Fruit fly (Drosophila melanogaster) whole organism, embryonic: ENCODE results near the gene nonC.

ENCODE experiments used
- Atf-2 ChIP-seq: fragments of 200-800 bp; sonication (Bioruptor generic); optimal IDR thresholded peaks from 2 replicates; lab custom pipeline; 2016; ENCODE audit warnings: missing biosample characterization, missing genetic modification characterization
- BEAF-32 ChIP-seq: fragments of 200-800 bp; sonication (Bioruptor generic); optimal IDR thresholded peaks from 3 replicates; lab custom pipeline; 2017; ENCODE audit warnings: missing biosample characterization, missing genetic modification characterization, mild to moderate bottlenecking, moderate library complexity, missing genetic modification reagents
- Bteb2 ChIP-seq: fragments of 200-800 bp; sonication (Bioruptor generic); optimal IDR thresholded peaks from 2 replicates; lab custom pipeline; 2016; ENCODE audit warnings: missing biosample characterization, missing genetic modification characterization
- CG1024 ChIP-seq: fragments of 200-800 bp; sonication (Bioruptor generic); IDR thresholded peaks from 2 replicates; pipeline ENCODE4 v1.3.6; 2022; ENCODE audit warnings: missing biosample characterization, missing genetic modification characterization
- CG11093 ChIP-seq: fragments of 200-800 bp; sonication (Bioruptor generic); IDR thresholded peaks from 3 replicates; pipeline ENCODE4 v1.3.6; 2022; ENCODE audit warnings: missing biosample characterization, missing genetic modification characterization
- CG11398 ChIP-seq: fragments of 200-800 bp; sonication (Bioruptor generic); optimal IDR thresholded peaks from 2 replicates; lab custom pipeline; 2016; ENCODE audit warnings: missing biosample characterization, missing genetic modification characterization
- CG11560 ChIP-seq: fragments of 200-800 bp; sonication (Bioruptor generic); IDR thresholded peaks from 3 replicates; pipeline ENCODE4 v1.3.6; 2022; ENCODE audit warnings: missing biosample characterization, missing genetic modification characterization
- CG11696 ChIP-seq: fragments of 200-800 bp; sonication (Bioruptor generic); IDR thresholded peaks from 2 replicates; pipeline ENCODE4 v1.3.6; 2022; ENCODE audit warnings: missing biosample characterization, missing genetic modification characterization
- CG12942 ChIP-seq: fragments of 200-800 bp; sonication (Bioruptor generic); optimal IDR thresholded peaks from 3 replicates; lab custom pipeline; 2016; ENCODE audit warnings: missing biosample characterization, missing genetic modification characterization
- CG14667 ChIP-seq: fragments of 200-800 bp; sonication (Bioruptor generic); IDR thresholded peaks from 2 replicates; pipeline ENCODE4 v1.3.6; 2022; ENCODE audit warnings: missing biosample characterization, missing genetic modification characterization
- CG1529 ChIP-seq: fragments of 200-800 bp; sonication (Bioruptor generic); optimal IDR thresholded peaks from 3 replicates; lab custom pipeline; 2018; ENCODE audit warnings: missing biosample characterization, missing genetic modification characterization
- CG15514 ChIP-seq: fragments of 200-800 bp; sonication (Bioruptor generic); optimal IDR thresholded peaks from 3 replicates; lab custom pipeline; 2017; ENCODE audit warnings: missing biosample characterization, missing genetic modification characterization, mild to moderate bottlenecking, moderate library complexity, missing genetic modification reagents
- CG15696 ChIP-seq: fragments of 200-800 bp; sonication (Bioruptor generic); optimal IDR thresholded peaks from 2 replicates; lab custom pipeline; 2019; ENCODE audit warnings: missing biosample characterization, mild to moderate bottlenecking, missing genetic modification characterization, moderate library complexity
- CG1647 ChIP-seq: fragments of 200-800 bp; sonication (Bioruptor generic); optimal IDR thresholded peaks from 3 replicates; lab custom pipeline; 2016; ENCODE audit warnings: missing biosample characterization, missing genetic modification characterization
- CG16779 ChIP-seq: fragments of 200-800 bp; sonication (Bioruptor generic); IDR thresholded peaks from 2 replicates; pipeline ENCODE4 v1.3.6; 2022; ENCODE audit warnings: missing biosample characterization, missing genetic modification characterization
- CG18262 ChIP-seq: fragments of 200-800 bp; optimal IDR thresholded peaks from 3 replicates; lab custom pipeline; 2019; ENCODE audit warnings: missing biosample characterization, mild to moderate bottlenecking, missing genetic modification characterization, moderate library complexity
- CG31365 ChIP-seq: fragments of 200-800 bp; sonication (Bioruptor generic); optimal IDR thresholded peaks from 2 replicates; lab custom pipeline; 2018; ENCODE audit warnings: missing biosample characterization, mild to moderate bottlenecking, missing genetic modification characterization
- CG32767 ChIP-seq: fragments of 200-800 bp; sonication (Bioruptor generic); IDR thresholded peaks from 2 replicates; pipeline ENCODE4 v1.3.6; 2022; ENCODE audit warnings: missing biosample characterization, missing genetic modification characterization
- CG3281 ChIP-seq: fragments of 200-800 bp; sonication (Bioruptor generic); optimal IDR thresholded peaks from 3 replicates; lab custom pipeline; 2017; ENCODE audit warnings: missing biosample characterization, mild to moderate bottlenecking, missing genetic modification characterization
- CG43689 ChIP-seq: fragments of 200-800 bp; sonication (Bioruptor generic); IDR thresholded peaks from 2 replicates; pipeline ENCODE4 v1.3.6; 2022; ENCODE audit warnings: missing biosample characterization, missing genetic modification characterization
- CG5180 ChIP-seq: fragments of 200-800 bp; sonication (Bioruptor generic); optimal IDR thresholded peaks from 3 replicates; lab custom pipeline; 2017; ENCODE audit warnings: missing biosample characterization, missing genetic modification characterization, mild to moderate bottlenecking, moderate library complexity, missing genetic modification reagents
- CG9727 ChIP-seq: fragments of 200-800 bp; sonication (Bioruptor generic); optimal IDR thresholded peaks from 3 replicates; lab custom pipeline; 2017; ENCODE audit warnings: missing biosample characterization, mild to moderate bottlenecking, missing genetic modification characterization
- Dek ChIP-seq: fragments of 200-800 bp; sonication (Bioruptor generic); optimal IDR thresholded peaks from 3 replicates; lab custom pipeline; 2019; ENCODE audit warnings: missing biosample characterization, mild to moderate bottlenecking, missing genetic modification characterization, moderate library complexity
- Dip3 ChIP-seq: fragments of 200-800 bp; sonication (Bioruptor generic); optimal IDR thresholded peaks from 3 replicates; lab custom pipeline; 2016; ENCODE audit warnings: missing biosample characterization, missing genetic modification characterization
- Elba2 ChIP-seq: fragments of 200-800 bp; sonication (Bioruptor generic); optimal IDR thresholded peaks from 3 replicates; lab custom pipeline; 2016; ENCODE audit warnings: missing biosample characterization, missing genetic modification characterization
- Kr ChIP-seq: fragments of 200-800 bp; sonication (Bioruptor generic); optimal IDR thresholded peaks from 2 replicates; lab custom pipeline; 2017; ENCODE audit warnings: missing biosample characterization, mild to moderate bottlenecking, missing genetic modification characterization
- NC2α ChIP-seq: fragments of 200-800 bp; sonication (Bioruptor generic); optimal IDR thresholded peaks from 2 replicates; lab custom pipeline; 2016; ENCODE audit warnings: missing biosample characterization, missing genetic modification characterization
- Six4 ChIP-seq: fragments of 200-800 bp; sonication (Bioruptor generic); optimal IDR thresholded peaks from 2 replicates; lab custom pipeline; 2016; ENCODE audit warnings: missing biosample characterization, missing genetic modification characterization
- Sry-β ChIP-seq: fragments of 200-800 bp; sonication (Bioruptor generic); optimal IDR thresholded peaks from 2 replicates; lab custom pipeline; 2018; ENCODE audit warnings: missing biosample characterization, mild to moderate bottlenecking, missing genetic modification characterization, moderate library complexity
- Ssrp ChIP-seq: fragments of 200-800 bp; sonication (Bioruptor generic); optimal IDR thresholded peaks from 2 replicates; lab custom pipeline; 2018; ENCODE audit warnings: missing biosample characterization, mild to moderate bottlenecking, missing genetic modification characterization, moderate library complexity
- Xrp1 ChIP-seq: fragments of 200-800 bp; sonication (Bioruptor generic); IDR thresholded peaks from 2 replicates; pipeline ENCODE4 v1.3.6; 2022; ENCODE audit warnings: missing biosample characterization, missing genetic modification characterization
- YL-1 ChIP-seq: fragments of 200-800 bp; sonication (Bioruptor generic); optimal IDR thresholded peaks from 3 replicates; lab custom pipeline; 2017; ENCODE audit warnings: missing biosample characterization, mild to moderate bottlenecking, missing genetic modification characterization
- abd-A ChIP-seq: fragments of 200-800 bp; sonication (Bioruptor generic); optimal IDR thresholded peaks from 3 replicates; lab custom pipeline; 2019; ENCODE audit warnings: missing biosample characterization, mild to moderate bottlenecking, missing genetic modification characterization, moderate library complexity
- aop ChIP-seq: fragments of 200-800 bp; sonication (Bioruptor generic); IDR thresholded peaks from 2 replicates; pipeline ENCODE4 v1.3.6; 2022; ENCODE audit warnings: missing biosample characterization, missing genetic modification characterization
- ash1 ChIP-seq: fragments of 200-800 bp; sonication (Bioruptor generic); optimal IDR thresholded peaks from 2 replicates; lab custom pipeline; 2018; ENCODE audit warnings: missing biosample characterization, mild to moderate bottlenecking, missing genetic modification characterization
- cas ChIP-seq: fragments of 200-800 bp; sonication (Bioruptor generic); IDR thresholded peaks from 2 replicates; pipeline ENCODE4 v1.3.6; 2022; ENCODE audit warnings: missing biosample characterization, missing genetic modification characterization
- caup ChIP-seq: fragments of 200-800 bp; sonication (Bioruptor generic); optimal IDR thresholded peaks from 3 replicates; lab custom pipeline; 2017; ENCODE audit warnings: missing biosample characterization, mild to moderate bottlenecking, missing genetic modification characterization, moderate library complexity; ENCODE audit not compliant: severe bottlenecking
- gcm ChIP-seq: fragments of 200-800 bp; sonication (Bioruptor generic); optimal IDR thresholded peaks from 2 replicates; lab custom pipeline; 2019; ENCODE audit warnings: missing biosample characterization, mild to moderate bottlenecking, missing genetic modification characterization, moderate library complexity
- gfzf ChIP-seq: fragments of 200-800 bp; sonication (Bioruptor generic); optimal IDR thresholded peaks from 2 replicates; lab custom pipeline; 2016; ENCODE audit warnings: missing biosample characterization, mild to moderate bottlenecking, missing genetic modification characterization, moderate library complexity
- her ChIP-seq: fragments of 200-800 bp; sonication (Bioruptor generic); optimal IDR thresholded peaks from 2 replicates; lab custom pipeline; 2016; ENCODE audit warnings: missing biosample characterization, missing genetic modification characterization
- mld ChIP-seq: fragments of 200-800 bp; sonication (Bioruptor generic); IDR thresholded peaks from 3 replicates; pipeline ENCODE4 v1.3.6; 2022; ENCODE audit warnings: missing biosample characterization, missing genetic modification characterization; ENCODE audit not compliant: partially characterized antibody
- nom ChIP-seq: fragments of 200-800 bp; sonication (Bioruptor generic); optimal IDR thresholded peaks from 2 replicates; lab custom pipeline; 2017; ENCODE audit warnings: missing biosample characterization, missing genetic modification characterization, mild to moderate bottlenecking, moderate library complexity, missing genetic modification reagents
- repo ChIP-seq: fragments of 200-800 bp; sonication (Bioruptor generic); optimal IDR thresholded peaks from 2 replicates; lab custom pipeline; 2016; ENCODE audit warnings: missing biosample characterization, missing genetic modification characterization
- sd ChIP-seq: fragments of 200-800 bp; sonication (Bioruptor generic); optimal IDR thresholded peaks from 3 replicates; lab custom pipeline; 2018; ENCODE audit warnings: missing biosample characterization, mild to moderate bottlenecking, missing genetic modification characterization, moderate library complexity
- seq ChIP-seq: fragments of 200-800 bp; sonication (Bioruptor generic); IDR thresholded peaks from 2 replicates; pipeline ENCODE4 v1.3.6; 2022; ENCODE audit warnings: missing biosample characterization, missing genetic modification characterization
- sisA ChIP-seq: fragments of 200-800 bp; sonication (Bioruptor generic); IDR thresholded peaks from 2 replicates; pipeline ENCODE4 v1.3.6; 2022; ENCODE audit warnings: missing biosample characterization, missing genetic modification characterization
- slbo ChIP-seq: fragments of 200-800 bp; sonication (Bioruptor generic); IDR thresholded peaks from 2 replicates; pipeline ENCODE4 v1.3.6; 2022; ENCODE audit warnings: missing biosample characterization, missing genetic modification characterization
- sob ChIP-seq: fragments of 200-800 bp; sonication (Bioruptor generic); IDR thresholded peaks from 2 replicates; pipeline ENCODE4 v1.3.6; 2022; ENCODE audit warnings: missing biosample characterization, missing genetic modification characterization
- ssp ChIP-seq: fragments of 200-800 bp; sonication (Bioruptor generic); IDR thresholded peaks from 2 replicates; pipeline ENCODE4 v1.3.6; 2022; ENCODE audit warnings: missing biosample characterization, missing genetic modification characterization
- stc ChIP-seq: fragments of 200-800 bp; sonication (Bioruptor generic); IDR thresholded peaks from 2 replicates; pipeline ENCODE4 v1.3.6; 2022; ENCODE audit warnings: missing biosample characterization, missing genetic modification characterization

nonC gene

DNA sequence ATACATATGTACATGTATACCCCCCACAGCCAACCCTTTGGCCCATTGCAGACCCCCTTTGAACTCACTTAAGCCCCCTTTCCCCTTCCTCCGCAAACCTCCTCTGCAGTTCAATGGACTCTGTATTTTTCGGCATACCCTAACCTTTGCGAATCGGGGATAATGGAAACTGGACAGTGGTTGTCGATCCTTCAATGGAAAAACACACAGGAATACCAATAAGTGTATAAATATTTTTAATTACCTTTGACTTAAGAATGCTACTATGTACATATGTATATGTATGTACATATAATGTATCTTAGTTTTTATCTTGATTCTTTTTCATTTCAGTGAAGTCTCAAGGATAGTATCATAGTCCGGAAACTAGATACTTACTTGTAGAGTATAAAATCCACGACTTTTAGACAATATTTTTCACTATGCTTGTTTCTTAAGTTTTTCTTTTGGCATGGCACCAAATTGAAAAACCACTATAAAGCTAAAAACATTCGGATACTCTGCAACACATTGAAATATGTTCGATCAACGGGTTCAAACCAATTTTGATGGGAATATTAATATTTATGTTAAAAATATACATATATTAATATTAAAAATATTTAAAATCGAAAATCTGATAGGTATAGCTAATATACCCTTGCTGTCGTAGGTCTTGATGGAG lies 32.2 kb downstream of the nonC start (continued):
- TF ChIP-seq ssp (GFP tag; lab: Robert Waterston, UW) (peak; percentile 60; the same call in 1 of the 2 replicates), sob (GFP tag; lab: Robert Waterston, UW) (peak; percentile 82), NC2α (GFP tag; lab: Kevin White, UChicago) (no peak), caup (peak; percentile 75), her (GFP tag; lab: Kevin White, UChicago) (no peak), Kr (no peak), CG1529 (peak; percentile 33), CG11093 (GFP tag; lab: Robert Waterston, UW) (peak; percentile 60; the same call in 2 of the 3 replicates), Dek (tag; lab: Kevin White, UChicago) (peak; percentile 76), Xrp1 (GFP tag; lab: Robert Waterston, UW) (peak; percentile 81), gfzf (no peak), sd (tag; lab: Kevin White, UChicago) (peak; percentile 18), Elba2 (GFP tag; lab: Kevin White, UChicago) (no peak), seq (GFP tag; lab: Robert Waterston, UW) (peak; percentile 75), Ssrp (tag; lab: Kevin White, UChicago) (peak; percentile 75), CG16779 (no peak), BEAF-32 (GFP tag; lab: Kevin White, UChicago) (no peak), CG12942 (peak; percentile 11), CG11398 (GFP tag; lab: Kevin White, UChicago) (no peak), mld (GFP tag; lab: Robert Waterston, UW) (no peak), Dip3 (GFP tag; lab: Kevin White, UChicago) (no peak), CG15514 (GFP tag; lab: Kevin White, UChicago) (peak; percentile 52), Atf-2 (GFP tag; lab: Kevin White, UChicago) (no peak), repo (no peak), CG14667 (peak; percentile 61), CG9727 (GFP tag; lab: Kevin White, UChicago) (peak; percentile 48), aop (GFP tag; lab: Robert Waterston, UW) (no peak), stc (GFP tag; lab: Robert Waterston, UW) (peak; percentile 78), CG43689 (GFP tag; lab: Robert Waterston, UW) (no peak; the same call in 1 of the 2 replicates), sisA (GFP tag; lab: Robert Waterston, UW) (peak; percentile 67), CG1647 (GFP tag; lab: Kevin White, UChicago) (no peak), CG32767 (GFP tag; lab: Robert Waterston, UW) (peak; percentile 50), slbo (GFP tag; lab: Robert Waterston, UW) (peak; percentile 82), CG11560 (tag; lab: Robert Waterston, UW) (0 out of 3 replicates have a peak, but pooled peaks have one; percentile 7), Sry-β (GFP tag; lab: Kevin White, UChicago) (no peak), CG11696 (0 out of 2 replicates have a peak, but pooled peaks have one; percentile 44), CG15696 (tag; lab: Kevin White, UChicago) (no peak), CG18262 (tag; lab: Kevin White, UChicago) (peak; percentile 79), cas (GFP tag; lab: Robert Waterston, UW) (0 out of 2 replicates have a peak, but pooled peaks have one; percentile 45), gcm (GFP tag; lab: Kevin White, UChicago) (peak; percentile 43), Bteb2 (GFP tag; lab: Kevin White, UChicago) (no peak), CG3281 (GFP tag; lab: Kevin White, UChicago) (peak; percentile 69), nom (no peak), CG1024 (peak; percentile 44; the same call in 1 of the 2 replicates), Six4 (GFP tag; lab: Kevin White, UChicago) (peak; percentile 34), CG5180 (GFP tag; lab: Kevin White, UChicago) (peak; percentile 16), YL-1 (GFP tag; lab: Kevin White, UChicago) (no peak), ash1 (no peak), CG31365 (no peak), abd-A (tag; lab: Kevin White, UChicago) (no peak)
